Fruit fly (Drosophila melanogaster) whole organism, embryonic: ENCODE measurements around the gene ph-d.
A peak's percentile ranks its signal among the peaks of the same experiment; 100 is the strongest.

Experiments
- Ada2b ChIP-seq: fragments of 200-800 bp; sonication (Bioruptor generic); IDR thresholded peaks from 2 replicates; pipeline ENCODE4 v1.3.6; 2022; ENCODE audit warnings: missing biosample characterization, missing genetic modification characterization
- Blimp-1 ChIP-seq: fragments of 200-800 bp; sonication (Bioruptor generic); optimal IDR thresholded peaks from 3 replicates; lab custom pipeline; 2018; ENCODE audit warnings: missing biosample characterization, missing genetic modification characterization, mild to moderate bottlenecking, moderate library complexity, missing genetic modification reagents
- CG10979 ChIP-seq: fragments of 200-800 bp; sonication (Bioruptor generic); optimal IDR thresholded peaks from 2 replicates; lab custom pipeline; 2018; ENCODE audit warnings: missing biosample characterization, mild to moderate bottlenecking, missing genetic modification characterization, moderate library complexity
- CG1233 ChIP-seq: fragments of 200-800 bp; sonication (Bioruptor generic); optimal IDR thresholded peaks from 4 replicates; lab custom pipeline; 2018; ENCODE audit warnings: missing biosample characterization, mild to moderate bottlenecking, missing genetic modification characterization
- CG12769 ChIP-seq: fragments of 200-800 bp; sonication (Bioruptor generic); optimal IDR thresholded peaks from 2 replicates; lab custom pipeline; 2019; ENCODE audit warnings: missing biosample characterization, mild to moderate bottlenecking, missing genetic modification characterization, moderate library complexity
- CG13123 ChIP-seq: fragments of 200-800 bp; sonication (Bioruptor generic); optimal IDR thresholded peaks from 2 replicates; lab custom pipeline; 2016; ENCODE audit warnings: missing biosample characterization, missing genetic modification characterization
- CG13424 ChIP-seq: fragments of 200-800 bp; sonication (Bioruptor generic); optimal IDR thresholded peaks from 2 replicates; lab custom pipeline; 2019; ENCODE audit warnings: missing biosample characterization, mild to moderate bottlenecking, missing genetic modification characterization, moderate library complexity
- CG1602 ChIP-seq: fragments of 200-800 bp; sonication (Bioruptor generic); optimal IDR thresholded peaks from 3 replicates; lab custom pipeline; 2016; ENCODE audit warnings: missing biosample characterization, missing genetic modification characterization
- CG17361 ChIP-seq: fragments of 200-800 bp; sonication (Bioruptor generic); IDR thresholded peaks from 3 replicates; pipeline ENCODE4 v1.3.6; 2022; ENCODE audit warnings: missing biosample characterization, missing genetic modification characterization
- CG1832 ChIP-seq: fragments of 200-800 bp; sonication (Bioruptor generic); optimal IDR thresholded peaks from 2 replicates; lab custom pipeline; 2017; ENCODE audit warnings: missing biosample characterization, mild to moderate bottlenecking, missing genetic modification characterization, inconsistent platforms
- CG2712 ChIP-seq: fragments of 200-800 bp; optimal IDR thresholded peaks from 3 replicates; lab custom pipeline; 2019; ENCODE audit warnings: missing biosample characterization, mild to moderate bottlenecking, missing genetic modification characterization, moderate library complexity
- CG6175 ChIP-seq: fragments of 200-800 bp; sonication (Bioruptor generic); IDR thresholded peaks from 3 replicates; pipeline ENCODE4 v1.3.6; 2022; ENCODE audit warnings: missing biosample characterization, missing genetic modification characterization
- CG6272 ChIP-seq: fragments of 200-800 bp; sonication (Bioruptor generic); IDR thresholded peaks from 2 replicates; pipeline ENCODE4 v1.3.6; 2022; ENCODE audit warnings: missing biosample characterization, missing genetic modification characterization
- CG7928 ChIP-seq: fragments of 200-800 bp; sonication (Bioruptor generic); optimal IDR thresholded peaks from 2 replicates; lab custom pipeline; 2017; ENCODE audit warnings: missing biosample characterization, mild to moderate bottlenecking, missing genetic modification characterization
- CG8089 ChIP-seq: fragments of 200-800 bp; sonication (Bioruptor generic); optimal IDR thresholded peaks from 3 replicates; lab custom pipeline; 2016; ENCODE audit warnings: missing biosample characterization, missing genetic modification characterization
- CG8388 ChIP-seq: fragments of 200-800 bp; sonication (Bioruptor generic); optimal IDR thresholded peaks from 2 replicates; lab custom pipeline; 2019; ENCODE audit warnings: missing biosample characterization, mild to moderate bottlenecking, missing genetic modification characterization, moderate library complexity
- CHES-1-like ChIP-seq: fragments of 200-800 bp; sonication (Bioruptor generic); optimal IDR thresholded peaks from 2 replicates; lab custom pipeline; 2016; ENCODE audit warnings: missing biosample characterization, missing genetic modification characterization
- Camta ChIP-seq: fragments of 200-800 bp; sonication (Bioruptor generic); optimal IDR thresholded peaks from 2 replicates; lab custom pipeline; 2016; ENCODE audit warnings: missing biosample characterization, missing genetic modification characterization
- Deaf1 ChIP-seq: fragments of 200-800 bp; optimal IDR thresholded peaks from 3 replicates; lab custom pipeline; 2019; ENCODE audit warnings: missing biosample characterization, mild to moderate bottlenecking, missing genetic modification characterization, moderate library complexity
- Doc2 ChIP-seq: fragments of 200-800 bp; sonication (Bioruptor generic); IDR thresholded peaks from 2 replicates; pipeline ENCODE4 v1.3.6; 2022; ENCODE audit warnings: missing biosample characterization, missing genetic modification characterization
- Doc3 ChIP-seq: fragments of 200-800 bp; sonication (Bioruptor generic); IDR thresholded peaks from 3 replicates; pipeline ENCODE4 v1.3.6; 2022; ENCODE audit warnings: missing biosample characterization, missing genetic modification characterization; ENCODE audit not compliant: partially characterized antibody
- Drgx ChIP-seq: fragments of 200-800 bp; sonication (Bioruptor generic); IDR thresholded peaks from 2 replicates; pipeline ENCODE4 v1.3.6; 2022; ENCODE audit warnings: missing biosample characterization, missing genetic modification characterization
- Hsf ChIP-seq: fragments of 200-800 bp; sonication (Bioruptor generic); optimal IDR thresholded peaks from 3 replicates; lab custom pipeline; 2016; ENCODE audit warnings: missing biosample characterization, missing genetic modification characterization
- NfI ChIP-seq: fragments of 200-800 bp; sonication (Bioruptor generic); optimal IDR thresholded peaks from 3 replicates; lab custom pipeline; 2018; ENCODE audit warnings: missing biosample characterization, mild to moderate bottlenecking, missing genetic modification characterization, moderate library complexity
- Stat92E ChIP-seq, 3 experiments: fragments of >200 bp in 2 of 3; fragments of 200-800 bp in 1 of 3; sonication (Bioruptor generic) in 1 of 3; optimal IDR thresholded peaks; 2 replicates each; lab custom pipeline; 2017 to 2019; ENCODE audit warnings: missing biosample characterization in 3 of 3, missing genetic modification characterization in 3 of 3, mild to moderate bottlenecking in 1 of 3, moderate library complexity in 1 of 3
- aop ChIP-seq: fragments of 200-800 bp; sonication (Bioruptor generic); IDR thresholded peaks from 2 replicates; pipeline ENCODE4 v1.3.6; 2022; ENCODE audit warnings: missing biosample characterization, missing genetic modification characterization
- ara ChIP-seq: fragments of 200-800 bp; sonication (Bioruptor generic); IDR thresholded peaks from 2 replicates; pipeline ENCODE4 v1.3.6; 2022; ENCODE audit warnings: missing biosample characterization, missing genetic modification characterization
- bcd ChIP-seq: fragments of 200-800 bp; sonication (Bioruptor generic); optimal IDR thresholded peaks from 2 replicates; lab custom pipeline; 2017; ENCODE audit warnings: missing biosample characterization, mild to moderate bottlenecking, missing genetic modification characterization
- bowl ChIP-seq: fragments of 200-800 bp; sonication (Bioruptor generic); IDR thresholded peaks from 2 replicates; pipeline ENCODE4 v1.3.6; 2022; ENCODE audit warnings: missing biosample characterization, missing genetic modification characterization
- caup ChIP-seq: fragments of 200-800 bp; sonication (Bioruptor generic); optimal IDR thresholded peaks from 3 replicates; lab custom pipeline; 2017; ENCODE audit warnings: missing biosample characterization, mild to moderate bottlenecking, missing genetic modification characterization, moderate library complexity; ENCODE audit not compliant: severe bottlenecking
- chinmo ChIP-seq: fragments of 200-800 bp; sonication (Bioruptor generic); IDR thresholded peaks from 4 replicates; pipeline ENCODE4 v1.3.6; 2022; ENCODE audit warnings: missing biosample characterization, missing genetic modification characterization; ENCODE audit not compliant: partially characterized antibody
- crp ChIP-seq, 2 experiments: fragments of 200-800 bp; sonication (Bioruptor generic); optimal IDR thresholded peaks; 2 replicates in 1 of 2; 3 replicates in 1 of 2; lab custom pipeline; 2017; ENCODE audit warnings: missing biosample characterization in 2 of 2, missing genetic modification characterization in 2 of 2, mild to moderate bottlenecking in 1 of 2, moderate library complexity in 1 of 2
- danr ChIP-seq: fragments of 200-800 bp; sonication (Bioruptor generic); IDR thresholded peaks from 2 replicates; pipeline ENCODE4 v1.3.6; 2022; ENCODE audit warnings: missing biosample characterization, missing genetic modification characterization
- dati ChIP-seq: fragments of 200-800 bp; sonication (Bioruptor generic); IDR thresholded peaks from 2 replicates; pipeline ENCODE4 v1.3.6; 2022; ENCODE audit warnings: missing biosample characterization, missing genetic modification characterization
- esg ChIP-seq: fragments of 200-800 bp; sonication (Bioruptor generic); conservative IDR thresholded peaks from 2 replicates; pipeline ENCODE4 v1.3.6; 2022; ENCODE audit warnings: missing biosample characterization, missing genetic modification characterization
- fu2 ChIP-seq: fragments of 200-800 bp; sonication (Bioruptor generic); optimal IDR thresholded peaks from 2 replicates; lab custom pipeline; 2016; ENCODE audit warnings: missing biosample characterization, missing genetic modification characterization
- gro ChIP-seq: fragments of 200-800 bp; sonication (Bioruptor generic); optimal IDR thresholded peaks from 2 replicates; lab custom pipeline; 2016; ENCODE audit warnings: missing biosample characterization, missing genetic modification characterization
- knrl ChIP-seq: fragments of 200-800 bp; sonication (Bioruptor generic); IDR thresholded peaks from 3 replicates; pipeline ENCODE4 v1.3.6; 2022; ENCODE audit warnings: missing biosample characterization, missing genetic modification characterization; ENCODE audit not compliant: partially characterized antibody
- luna ChIP-seq: fragments of 200-800 bp; sonication (Bioruptor generic); optimal IDR thresholded peaks from 2 replicates; lab custom pipeline; 2016; ENCODE audit warnings: missing biosample characterization, missing genetic modification characterization
- nmo ChIP-seq: fragments of 200-800 bp; sonication (Bioruptor generic); optimal IDR thresholded peaks from 2 replicates; lab custom pipeline; 2018; ENCODE audit warnings: missing biosample characterization, mild to moderate bottlenecking, missing genetic modification characterization, moderate library complexity
- prd ChIP-seq, 3 experiments: fragments of >200 bp in 2 of 3; fragments of 200-800 bp in 1 of 3; sonication (Bioruptor generic) in 1 of 3; optimal IDR thresholded peaks in 2 of 3; IDR thresholded peaks in 1 of 3; 2 replicates in 2 of 3; 3 replicates in 1 of 3; pipeline versions ENCODE4 v1.3.6 to Lab custom; 2017 to 2022; ENCODE audit warnings: missing biosample characterization in 1 of 3, missing genetic modification characterization in 1 of 3
- pros ChIP-seq: fragments of 200-800 bp; sonication (Bioruptor generic); optimal IDR thresholded peaks from 3 replicates; lab custom pipeline; 2019; ENCODE audit warnings: missing biosample characterization, mild to moderate bottlenecking, missing genetic modification characterization, moderate library complexity
- ranshi ChIP-seq: fragments of 200-800 bp; sonication (Bioruptor generic); IDR thresholded peaks from 2 replicates; pipeline ENCODE4 v1.3.6; 2022; ENCODE audit warnings: missing biosample characterization, missing genetic modification characterization
- sc ChIP-seq, 3 experiments: fragments of >200 bp in 2 of 3; fragments of 200-800 bp in 1 of 3; sonication (Bioruptor generic) in 1 of 3; optimal IDR thresholded peaks; 2 replicates in 2 of 3; 3 replicates in 1 of 3; lab custom pipeline; 2017; ENCODE audit warnings: mild to moderate bottlenecking in 1 of 3, missing biosample characterization in 1 of 3, missing genetic modification characterization in 1 of 3, missing genetic modification reagents in 1 of 3
- schlank ChIP-seq: fragments of 200-800 bp; sonication (Bioruptor generic); optimal IDR thresholded peaks from 2 replicates; lab custom pipeline; 2018; ENCODE audit warnings: missing biosample characterization, mild to moderate bottlenecking, missing genetic modification characterization
- sqz ChIP-seq: fragments of 200-800 bp; sonication (Bioruptor generic); optimal IDR thresholded peaks from 3 replicates; lab custom pipeline; 2018; ENCODE audit warnings: missing biosample characterization, mild to moderate bottlenecking, missing genetic modification characterization
- tx ChIP-seq: fragments of 200-800 bp; sonication (Bioruptor generic); optimal IDR thresholded peaks from 2 replicates; lab custom pipeline; 2016; ENCODE audit warnings: missing biosample characterization, missing genetic modification characterization
- vnd ChIP-seq: fragments of 200-800 bp; sonication (Bioruptor generic); IDR thresholded peaks from 3 replicates; pipeline ENCODE4 v1.3.6; 2022; ENCODE audit warnings: missing biosample characterization, missing genetic modification characterization; ENCODE audit not compliant: partially characterized antibody
- wek ChIP-seq: fragments of 200-800 bp; sonication (Bioruptor generic); optimal IDR thresholded peaks from 3 replicates; lab custom pipeline; 2018; ENCODE audit warnings: missing biosample characterization, mild to moderate bottlenecking, missing genetic modification characterization, moderate library complexity

The ph-d gene

dm6 chrX:2125527-2126088 lies 2.5 kb upstream of the ph-d start (continued):
- TF ChIP-seq ranshi (GFP tag; lab: Robert Waterston, UW) (no peak), esg (GFP tag; lab: Robert Waterston, UW) (no peak), CG8089 (no peak), bcd (no peak), Drgx (GFP tag; lab: Robert Waterston, UW) (no peak), CG2712 (tag; lab: Kevin White, UChicago) (no peak), crp (GFP tag; optimal IDR thresholded peaks at IDR 0.05; lab: Kevin White, UChicago) (no peak), Doc3 (GFP tag; lab: Robert Waterston, UW) (no peak), caup (GFP tag; lab: Kevin White, UChicago) (no peak), CG1233 (no peak), pros (GFP tag; lab: Kevin White, UChicago) (peak; percentile 49), CG13123 (GFP tag; lab: Kevin White, UChicago) (no peak), danr (GFP tag; lab: Robert Waterston, UW) (no peak), CG17361 (GFP tag; lab: Robert Waterston, UW) (no peak), sqz (GFP tag; lab: Kevin White, UChicago) (peak; percentile 46), Stat92E (GFP tag; optimal IDR thresholded peaks at IDR 0.05; lab: Kevin White, UChicago) (no peak), CG12769 (tag; lab: Kevin White, UChicago) (peak; percentile 30), CG6272 (GFP tag; lab: Robert Waterston, UW) (no peak), knrl (GFP tag; lab: Robert Waterston, UW) (no peak), CHES-1-like (no peak), Blimp-1 (GFP tag; lab: Kevin White, UChicago) (no peak), Hsf (GFP tag; lab: Kevin White, UChicago) (no peak), prd (optimal IDR thresholded peaks at IDR 0.05; lab: Kevin White, UChicago) (no peak), prd (GFP tag; IDR thresholded peaks at IDR 0.05; lab: Robert Waterston, UW) (no peak), CG8388 (GFP tag; lab: Kevin White, UChicago) (peak; percentile 91), dati (no peak), vnd (GFP tag; lab: Robert Waterston, UW) (no peak), fu2 (GFP tag; lab: Kevin White, UChicago) (no peak), luna (GFP tag; lab: Kevin White, UChicago) (no peak), bowl (GFP tag; lab: Robert Waterston, UW) (no peak), wek (GFP tag; lab: Kevin White, UChicago) (no peak), sc (optimal IDR thresholded peaks at IDR 0.05; lab: Kevin White, UChicago) (no peak), sc (GFP tag; optimal IDR thresholded peaks at IDR 0.05; lab: Kevin White, UChicago) (no peak), Doc2 (GFP tag; lab: Robert Waterston, UW) (no peak), chinmo (GFP tag; lab: Robert Waterston, UW) (0 out of 4 replicates have a peak, but pooled peaks have one; percentile 50), CG1832 (GFP tag; lab: Kevin White, UChicago) (peak; percentile 91), gro (GFP tag; lab: Kevin White, UChicago) (no peak), Ada2b (GFP tag; lab: Robert Waterston, UW) (no peak), CG13424 (tag; lab: Kevin White, UChicago) (no peak), ara (GFP tag; lab: Robert Waterston, UW) (no peak), CG1602 (no peak), Camta (GFP tag; lab: Kevin White, UChicago) (no peak), CG10979 (no peak), nmo (GFP tag; lab: Kevin White, UChicago) (no peak), Deaf1 (tag; lab: Kevin White, UChicago) (peak; percentile 73), CG7928 (GFP tag; lab: Kevin White, UChicago) (no peak), aop (GFP tag; lab: Robert Waterston, UW) (no peak), schlank (tag; lab: Kevin White, UChicago) (no peak), NfI (no peak), CG6175 (GFP tag; lab: Robert Waterston, UW) (no peak), tx (no peak)
